Worm (Caenorhabditis elegans) whole organism, L2 larva: ENCODE measurements around the gene E02H1.5.

Source experiments
- ama-1 ChIP-seq: fragments of 150-350 bp; optimal IDR thresholded peaks from 2 replicates; lab custom pipeline; 2018; ENCODE audit warnings: inconsistent platforms
- lin-13 ChIP-seq: fragments of 150-350 bp; optimal IDR thresholded peaks from 2 replicates; lab custom pipeline; 2014; ENCODE audit warnings: missing biosample characterization, missing genetic modification reagents, missing genetic modification characterization
- lin-39 ChIP-seq: fragments of 150-350 bp; optimal IDR thresholded peaks from 2 replicates; lab custom pipeline; 2014; ENCODE audit warnings: missing biosample characterization, missing genetic modification reagents, missing genetic modification characterization
- nhr-11 ChIP-seq: fragments of 150-350 bp; optimal IDR thresholded peaks from 2 replicates; lab custom pipeline; 2014; ENCODE audit warnings: missing biosample characterization, missing genetic modification characterization

DNA sequence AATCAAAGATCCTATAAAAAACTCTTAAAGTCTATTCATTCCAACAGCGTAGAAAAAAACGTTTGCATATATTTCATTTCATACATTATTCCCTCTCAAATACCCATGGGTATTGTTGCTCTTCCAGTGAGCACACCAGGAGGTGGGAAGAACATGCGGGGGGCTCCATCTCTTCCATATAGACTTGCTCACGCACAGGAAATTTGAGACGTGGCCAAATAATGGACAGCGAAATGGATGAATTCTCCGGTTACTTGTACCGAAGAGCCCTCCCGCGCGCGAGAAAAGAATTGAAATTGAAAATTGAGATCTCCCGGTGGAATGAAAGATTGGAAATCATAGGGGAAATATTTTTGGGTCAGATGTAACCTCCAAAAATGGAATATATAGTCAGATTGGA lies 17.4 kb upstream of the E02H1.5 start:
- TF ChIP-seq nhr-11 (tag; lab: Kevin White, UChicago) (no peak), lin-39 (tag; lab: Kevin White, UChicago) (no peak), ama-1 (lab: Kevin White, UChicago) (no peak), lin-13 (GFP tag; lab: Kevin White, UChicago) (no peak)
